Fruit fly (Drosophila melanogaster) whole organism, prepupa: ENCODE data around the gene Idh.

Source experiments
- Blimp-1 ChIP-seq: fragments of 200-800 bp; sonication (Bioruptor generic); optimal IDR thresholded peaks from 3 replicates; lab custom pipeline; 2017; ENCODE audit warnings: missing biosample characterization, missing genetic modification characterization, mild to moderate bottlenecking, moderate library complexity, missing genetic modification reagents
- CG10631 ChIP-seq: fragments of 200-800 bp; sonication (Bioruptor generic); optimal IDR thresholded peaks from 2 replicates; lab custom pipeline; 2016; ENCODE audit warnings: missing biosample characterization, missing genetic modification characterization
- CG10669 ChIP-seq: fragments of 200-800 bp; sonication (Bioruptor generic); optimal IDR thresholded peaks from 3 replicates; lab custom pipeline; 2018; ENCODE audit warnings: missing biosample characterization, mild to moderate bottlenecking, missing genetic modification characterization, moderate library complexity
- CG11294 ChIP-seq: fragments of 200-800 bp; sonication (Bioruptor generic); IDR thresholded peaks from 2 replicates; pipeline ENCODE4 v1.3.6; 2022; ENCODE audit warnings: missing biosample characterization, missing genetic modification characterization
- CG11762 ChIP-seq: fragments of 200-800 bp; sonication (Bioruptor generic); optimal IDR thresholded peaks from 3 replicates; lab custom pipeline; 2016; ENCODE audit warnings: missing biosample characterization, missing genetic modification characterization; ENCODE audit not compliant: insufficient read depth
- CG11902 ChIP-seq: fragments of 200-800 bp; sonication (Bioruptor generic); optimal IDR thresholded peaks from 3 replicates; lab custom pipeline; 2016; ENCODE audit warnings: missing biosample characterization, missing genetic modification characterization
- CG15336 ChIP-seq: fragments of 200-800 bp; sonication (Bioruptor generic); IDR thresholded peaks from 2 replicates; pipeline ENCODE4 v1.3.6; 2022; ENCODE audit warnings: missing biosample characterization, missing genetic modification characterization
- CG16779 ChIP-seq: fragments of 200-800 bp; sonication (Bioruptor generic); optimal IDR thresholded peaks from 3 replicates; lab custom pipeline; 2017; ENCODE audit warnings: missing biosample characterization, mild to moderate bottlenecking, missing genetic modification characterization
- CG3032 ChIP-seq: fragments of 200-800 bp; optimal IDR thresholded peaks from 2 replicates; lab custom pipeline; 2019; ENCODE audit warnings: missing biosample characterization, mild to moderate bottlenecking, missing genetic modification characterization, moderate library complexity
- CG31627 ChIP-seq: fragments of 200-800 bp; sonication (Bioruptor generic); optimal IDR thresholded peaks from 3 replicates; lab custom pipeline; 2016; ENCODE audit warnings: missing biosample characterization, missing genetic modification characterization
- CG32006 ChIP-seq: fragments of 200-800 bp; sonication (Bioruptor generic); optimal IDR thresholded peaks from 3 replicates; lab custom pipeline; 2017; ENCODE audit warnings: missing biosample characterization, mild to moderate bottlenecking, missing genetic modification characterization
- CG3919 ChIP-seq: fragments of 200-800 bp; sonication (Bioruptor generic); optimal IDR thresholded peaks from 3 replicates; lab custom pipeline; 2016; ENCODE audit warnings: missing biosample characterization, missing genetic modification characterization
- CG6163 ChIP-seq: fragments of 200-800 bp; sonication (Bioruptor generic); IDR thresholded peaks from 3 replicates; pipeline ENCODE4 v1.3.6; 2022; ENCODE audit warnings: missing biosample characterization, missing genetic modification characterization
- CG6792 ChIP-seq: fragments of 200-800 bp; sonication (Bioruptor generic); optimal IDR thresholded peaks from 3 replicates; lab custom pipeline; 2016; ENCODE audit warnings: missing biosample characterization, missing genetic modification characterization
- CG6808 ChIP-seq: fragments of 200-800 bp; sonication (Bioruptor generic); optimal IDR thresholded peaks from 3 replicates; lab custom pipeline; 2017; ENCODE audit warnings: missing biosample characterization, missing genetic modification characterization, mild to moderate bottlenecking, moderate library complexity, missing genetic modification reagents
- CG7368 ChIP-seq: fragments of 200-800 bp; sonication (Bioruptor generic); optimal IDR thresholded peaks from 3 replicates; lab custom pipeline; 2016; ENCODE audit warnings: missing biosample characterization, missing genetic modification characterization
- CG8119 ChIP-seq: fragments of 200-800 bp; sonication (Bioruptor generic); IDR thresholded peaks from 3 replicates; pipeline ENCODE4 v1.3.6; 2022; ENCODE audit warnings: missing biosample characterization, missing genetic modification characterization
- CG8319 ChIP-seq: fragments of 200-800 bp; sonication (Bioruptor generic); optimal IDR thresholded peaks from 3 replicates; lab custom pipeline; 2016; ENCODE audit warnings: missing biosample characterization, missing genetic modification characterization
- CG8632 ChIP-seq: fragments of 200-800 bp; sonication (Bioruptor generic); optimal IDR thresholded peaks from 3 replicates; lab custom pipeline; 2016; ENCODE audit warnings: missing biosample characterization, missing genetic modification characterization
- CG9139 ChIP-seq: fragments of 200-800 bp; sonication (Bioruptor generic); optimal IDR thresholded peaks from 3 replicates; lab custom pipeline; 2017; ENCODE audit warnings: missing biosample characterization, mild to moderate bottlenecking, missing genetic modification characterization
- Eip93F ChIP-seq: fragments of 200-800 bp; sonication (Bioruptor generic); optimal IDR thresholded peaks from 2 replicates; lab custom pipeline; 2016; ENCODE audit warnings: missing biosample characterization, mild to moderate bottlenecking, missing genetic modification characterization
- Ets96B ChIP-seq: fragments of 200-800 bp; optimal IDR thresholded peaks from 2 replicates; lab custom pipeline; 2019; ENCODE audit warnings: missing biosample characterization, mild to moderate bottlenecking, missing genetic modification characterization, moderate library complexity
- Hr39 ChIP-seq: fragments of 200-800 bp; sonication (Bioruptor generic); optimal IDR thresholded peaks from 2 replicates; lab custom pipeline; 2016; ENCODE audit warnings: missing biosample characterization, missing genetic modification characterization
- Lpt ChIP-seq: fragments of 200-800 bp; sonication (Bioruptor generic); optimal IDR thresholded peaks from 3 replicates; lab custom pipeline; 2016; ENCODE audit warnings: missing biosample characterization, missing genetic modification characterization
- Met ChIP-seq: fragments of 200-800 bp; sonication (Bioruptor generic); optimal IDR thresholded peaks from 3 replicates; lab custom pipeline; 2016; ENCODE audit warnings: missing biosample characterization, missing genetic modification characterization
- OdsH ChIP-seq: fragments of 200-800 bp; sonication (Bioruptor generic); optimal IDR thresholded peaks from 3 replicates; lab custom pipeline; 2016; ENCODE audit warnings: missing biosample characterization, missing genetic modification characterization
- Smox ChIP-seq: fragments of 200-800 bp; sonication (Bioruptor generic); optimal IDR thresholded peaks from 3 replicates; lab custom pipeline; 2016; ENCODE audit warnings: missing biosample characterization, missing genetic modification characterization
- Sox102F ChIP-seq: fragments of 200-800 bp; sonication (Bioruptor generic); optimal IDR thresholded peaks from 2 replicates; lab custom pipeline; 2016; ENCODE audit warnings: missing biosample characterization, mild to moderate bottlenecking, missing genetic modification characterization
- Sox14 ChIP-seq: fragments of 200-800 bp; sonication (Bioruptor generic); optimal IDR thresholded peaks from 3 replicates; lab custom pipeline; 2016; ENCODE audit warnings: missing biosample characterization, missing genetic modification characterization
- Sox15 ChIP-seq: fragments of 200-800 bp; sonication (Bioruptor generic); optimal IDR thresholded peaks from 3 replicates; lab custom pipeline; 2016; ENCODE audit warnings: missing biosample characterization, missing genetic modification characterization
- achi ChIP-seq: fragments of 200-800 bp; sonication (Bioruptor generic); optimal IDR thresholded peaks from 3 replicates; lab custom pipeline; 2016; ENCODE audit warnings: missing biosample characterization, missing genetic modification characterization
- acj6 ChIP-seq: fragments of 200-800 bp; sonication (Bioruptor generic); optimal IDR thresholded peaks from 3 replicates; lab custom pipeline; 2016; ENCODE audit warnings: missing biosample characterization, missing genetic modification characterization
- cyc ChIP-seq: fragments of 200-800 bp; sonication (Bioruptor generic); optimal IDR thresholded peaks from 3 replicates; lab custom pipeline; 2016; ENCODE audit warnings: missing biosample characterization, missing genetic modification characterization
- dac ChIP-seq: fragments of 200-800 bp; sonication (Bioruptor generic); optimal IDR thresholded peaks from 2 replicates; lab custom pipeline; 2017; ENCODE audit warnings: missing biosample characterization, mild to moderate bottlenecking, missing genetic modification characterization
- eg ChIP-seq: fragments of 200-800 bp; sonication (Bioruptor generic); IDR thresholded peaks from 3 replicates; pipeline ENCODE4 v1.3.6; 2022; ENCODE audit warnings: missing biosample characterization, missing genetic modification characterization
- esn ChIP-seq: fragments of 200-800 bp; sonication (Bioruptor generic); optimal IDR thresholded peaks from 2 replicates; lab custom pipeline; 2016; ENCODE audit warnings: missing biosample characterization, mild to moderate bottlenecking, missing genetic modification characterization, moderate library complexity
- fd59A ChIP-seq: fragments of 200-800 bp; sonication (Bioruptor generic); optimal IDR thresholded peaks from 2 replicates; lab custom pipeline; 2017; ENCODE audit warnings: missing biosample characterization, mild to moderate bottlenecking, missing genetic modification characterization, missing genetic modification reagents
- fkh ChIP-seq: fragments of 200-800 bp; sonication (Bioruptor generic); optimal IDR thresholded peaks from 3 replicates; lab custom pipeline; 2017; ENCODE audit warnings: missing biosample characterization, mild to moderate bottlenecking, missing genetic modification characterization, moderate library complexity
- lz ChIP-seq: fragments of 200-800 bp; sonication (Bioruptor generic); optimal IDR thresholded peaks from 3 replicates; lab custom pipeline; 2016; ENCODE audit warnings: missing biosample characterization, missing genetic modification characterization
- net ChIP-seq: fragments of 200-800 bp; sonication (Bioruptor generic); optimal IDR thresholded peaks from 3 replicates; lab custom pipeline; 2016; ENCODE audit warnings: missing biosample characterization, missing genetic modification characterization
- pdm3 ChIP-seq: fragments of 200-800 bp; sonication (Bioruptor generic); optimal IDR thresholded peaks from 3 replicates; lab custom pipeline; 2016; ENCODE audit warnings: missing biosample characterization, missing genetic modification characterization
- salr ChIP-seq, 2 experiments: fragments of 200-800 bp; sonication (Bioruptor generic); optimal IDR thresholded peaks; 3 replicates each; lab custom pipeline; 2016 to 2018; ENCODE audit warnings: missing biosample characterization in 2 of 2, missing genetic modification characterization in 2 of 2, mild to moderate bottlenecking in 1 of 2
- spab ChIP-seq: fragments of 200-800 bp; sonication (Bioruptor generic); optimal IDR thresholded peaks from 2 replicates; lab custom pipeline; 2017; ENCODE audit warnings: missing biosample characterization, mild to moderate bottlenecking, missing genetic modification characterization, missing genetic modification reagents
- svp ChIP-seq: fragments of 200-800 bp; sonication (Bioruptor generic); peaks from one replicate; lab custom pipeline; 2016; ENCODE audit warnings: missing biosample characterization, missing genetic modification characterization

Idh gene

DNA sequence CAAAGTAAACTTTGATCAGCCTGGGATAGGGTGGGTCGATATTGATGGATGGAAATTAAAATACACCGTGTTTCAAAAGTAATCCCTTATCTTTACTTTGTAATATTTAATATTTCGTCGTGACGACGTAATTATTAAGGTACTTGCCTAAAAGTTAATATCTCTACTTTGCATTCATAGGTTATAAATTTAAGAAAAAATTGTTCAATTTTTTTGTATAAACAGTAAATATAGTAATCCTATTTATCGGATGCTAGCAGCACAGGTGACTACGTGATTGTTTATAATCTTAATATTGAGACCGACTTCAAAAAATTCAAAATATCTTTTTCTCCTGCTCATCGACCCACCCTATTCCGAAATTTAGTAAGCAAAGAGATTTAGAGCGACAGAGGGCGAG, 2.6 kb downstream of the Idh start:
- TF ChIP-seq cyc (GFP tag; lab: Kevin White, UChicago) (peak; percentile 36), CG6163 (0 out of 3 replicates have a peak, but pooled peaks have one; percentile 37), eg (peak; percentile 52; the same call in 1 of the 3 replicates), CG8119 (peak; percentile 53; the same call in 1 of the 3 replicates), CG11902 (peak; percentile 4), CG31627 (GFP tag; lab: Kevin White, UChicago) (peak; percentile 11), Hr39 (peak; percentile 22), esn (peak; percentile 62), CG16779 (tag; lab: Kevin White, UChicago) (peak; percentile 39), Sox15 (GFP tag; lab: Kevin White, UChicago) (no peak), CG6792 (GFP tag; lab: Kevin White, UChicago) (no peak), OdsH (GFP tag; lab: Kevin White, UChicago) (no peak), CG6808 (peak; percentile 68), svp (GFP tag; lab: Kevin White, UChicago) (peak; percentile 83), lz (GFP tag; lab: Kevin White, UChicago) (no peak), fd59A (GFP tag; lab: Kevin White, UChicago) (peak; percentile 32), CG7368 (GFP tag; lab: Kevin White, UChicago) (peak; percentile 24), CG8319 (peak; percentile 16), CG32006 (GFP tag; lab: Kevin White, UChicago) (no peak), CG11762 (peak; percentile 38), spab (GFP tag; lab: Kevin White, UChicago) (peak; percentile 48), acj6 (GFP tag; lab: Kevin White, UChicago) (no peak), CG15336 (GFP tag; lab: Robert Waterston, UW) (peak; percentile 60)

DNA sequence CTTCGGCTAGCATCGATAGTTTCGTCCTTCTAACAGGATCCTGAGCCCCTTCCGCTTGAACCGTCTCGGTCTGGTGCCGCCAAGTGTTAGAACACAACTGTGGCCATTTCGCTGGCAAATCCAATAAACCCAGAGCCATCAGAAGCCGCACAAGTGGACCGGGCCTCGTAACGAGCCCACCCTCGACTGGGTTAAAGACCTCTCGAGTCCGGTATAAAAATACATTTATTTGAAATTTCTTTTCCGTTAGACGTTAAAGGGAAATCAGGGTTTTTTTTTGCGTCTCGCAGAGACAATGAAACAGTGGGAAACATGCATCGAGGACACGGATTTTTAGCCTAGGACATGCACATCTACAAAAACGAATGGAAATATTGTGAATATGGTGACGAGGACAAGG, 4.5 kb downstream of the Idh start, which contains the start of gene Culd:
Culd (minus strand) TSS at position 101 of the 400 bp plus-strand sequence.
- no peak for TF ChIP-seq CG8119
- no peak for TF ChIP-seq Ets96B (tag; lab: Kevin White, UChicago)
- TF ChIP-seq CG9139 = no peak
- TF ChIP-seq CG6808 = no peak
- no peak for TF ChIP-seq Eip93F (GFP tag; lab: Kevin White, UChicago)
- TF ChIP-seq achi (GFP tag; lab: Kevin White, UChicago) = no peak
- TF ChIP-seq acj6 (GFP tag; lab: Kevin White, UChicago) = no peak
- no peak for TF ChIP-seq CG10669
- TF ChIP-seq Smox = no peak
- no peak for TF ChIP-seq CG3032
- no peak for TF ChIP-seq CG6163
- TF ChIP-seq cyc (GFP tag; lab: Kevin White, UChicago) = no peak
- TF ChIP-seq Blimp-1 (GFP tag; lab: Kevin White, UChicago) = no peak
- TF ChIP-seq Sox102F (GFP tag; lab: Kevin White, UChicago) = no peak

DNA sequence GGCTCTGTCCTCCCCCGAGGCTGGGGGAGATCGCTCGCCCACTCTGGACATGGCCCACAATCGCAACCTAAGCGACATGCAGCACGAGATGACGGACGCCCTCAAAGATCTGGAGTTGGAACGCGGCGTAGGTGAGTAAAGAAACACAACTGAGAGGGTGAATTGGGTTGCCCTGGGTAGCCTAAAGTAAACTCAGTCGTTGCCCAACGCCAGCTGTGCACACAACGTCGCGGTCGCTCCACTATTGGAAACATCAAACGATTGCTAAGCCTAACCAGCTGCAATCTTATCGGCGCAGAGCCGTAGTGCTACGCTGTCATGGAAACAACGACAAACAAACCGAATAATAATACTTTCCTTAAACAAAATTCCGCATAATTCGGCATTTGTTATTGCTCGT, 13.4 kb downstream of the Idh start:
- peak; percentile 83 for TF ChIP-seq fkh (GFP tag; lab: Kevin White, UChicago)
- no peak for TF ChIP-seq Sox14 (GFP tag; lab: Kevin White, UChicago)

DNA sequence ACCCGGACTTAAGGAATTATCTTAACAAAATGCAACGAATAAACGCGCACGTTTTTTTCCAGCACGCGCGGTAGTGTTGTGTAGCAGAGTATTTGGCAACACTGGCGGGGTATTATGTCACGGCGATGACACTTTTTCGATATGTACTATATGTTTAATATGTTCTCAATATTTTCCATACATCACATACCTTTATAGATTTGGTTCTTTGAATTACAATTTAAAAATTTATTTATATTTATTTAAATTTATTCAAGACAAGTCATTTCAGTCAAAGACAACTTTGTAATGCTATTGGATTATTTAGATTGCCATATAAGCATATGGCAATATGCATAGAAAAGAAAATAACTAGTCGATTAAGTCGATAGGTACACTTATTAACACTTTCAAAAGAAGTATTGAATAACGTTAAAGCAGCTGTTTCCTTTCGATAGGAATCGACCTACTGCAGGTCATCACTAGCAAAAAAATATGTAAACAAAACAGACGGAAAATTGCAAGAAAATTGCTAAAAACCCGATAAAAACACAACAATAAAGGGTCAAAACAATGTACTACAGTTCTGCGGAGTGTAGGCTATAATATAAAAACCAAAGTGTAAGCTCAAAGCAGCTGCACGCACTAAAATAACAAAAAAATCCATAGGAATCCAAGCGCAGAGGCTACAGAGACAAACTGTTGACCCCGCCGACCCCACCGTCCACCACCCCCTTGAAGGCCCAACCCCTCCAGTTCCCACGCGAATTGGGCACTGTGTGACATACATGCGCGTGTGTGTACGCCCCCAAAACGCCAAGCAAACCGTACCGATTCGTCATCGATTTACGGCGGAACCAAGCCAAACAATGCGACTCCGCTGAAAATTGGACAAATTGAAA, 14.4 kb downstream of the Idh start, which contains the start of the genes CG7182 and GAPcenA:
CG7182 (minus strand) TSS at position 283 of the 881 bp plus-strand sequence.
GAPcenA (plus strand) TSS at position 462 of the 881 bp plus-strand sequence.
- TF ChIP-seq lz (GFP tag; lab: Kevin White, UChicago) = peak; percentile 66
- peak; percentile 87 for TF ChIP-seq CG10631 (GFP tag; lab: Kevin White, UChicago)
- TF ChIP-seq CG16779 (tag; lab: Kevin White, UChicago) = no peak
- TF ChIP-seq Met (GFP tag; lab: Kevin White, UChicago) = no peak
- peak; percentile 69 for TF ChIP-seq CG10669
- peak; percentile 71 for TF ChIP-seq CG3919
- peak; percentile 78 for TF ChIP-seq Ets96B (tag; lab: Kevin White, UChicago)
- peak; percentile 71 for TF ChIP-seq net
- peak; percentile 46 for TF ChIP-seq CG8319
- peak; percentile 77 for TF ChIP-seq CG8632
- peak; percentile 53 for TF ChIP-seq Hr39
- TF ChIP-seq CG3032 = peak; percentile 85
- TF ChIP-seq dac = no peak
- peak; percentile 63 for TF ChIP-seq CG31627 (GFP tag; lab: Kevin White, UChicago)
- peak; percentile 27 for TF ChIP-seq Eip93F (GFP tag; lab: Kevin White, UChicago)
- TF ChIP-seq salr (GFP tag; optimal IDR thresholded peaks at IDR 0.05; lab: Kevin White, UChicago) = no peak
- TF ChIP-seq acj6 (GFP tag; lab: Kevin White, UChicago) = no peak
- TF ChIP-seq pdm3 (GFP tag; lab: Kevin White, UChicago) = no peak
- peak; percentile 7 for TF ChIP-seq fd59A (GFP tag; lab: Kevin White, UChicago)
- TF ChIP-seq Lpt (GFP tag; lab: Kevin White, UChicago) = peak; percentile 36
- peak; percentile 23; the same call in 1 of the 2 replicates for TF ChIP-seq CG11294 (GFP tag; lab: Robert Waterston, UW)
